Worm (Caenorhabditis elegans): Measurements from ENCODE around the gene F44A2.3.

Gene F44A2.3

ce11 chrV:9305116-9305515 lies at the start of gene F44A2.3:
TSS of gene F44A2.3 (plus strand) at chrV:9305416.
- no peak for TF ChIP-seq unc-62 (GFP tag; optimal IDR thresholded peaks at IDR 0.05)

ce11 chrV:9255480-9255879 lies 49.7 kb upstream of the F44A2.3 start:
- no peak for TF ChIP-seq unc-62 (GFP tag; optimal IDR thresholded peaks at IDR 0.05)

- no peak for TF ChIP-seq unc-62 (GFP tag; optimal IDR thresholded peaks at IDR 0.05)
These were observed 47.7 kb upstream of the F44A2.3 start, which contains the start of gene F07C3.16 for ce11 chrV:9257467-9257866. TSS of gene F07C3.16 (minus strand) at chrV:9257567.

ce11 chrV:9260411-9260810 lies 44.8 kb upstream of the F44A2.3 start:
- TF ChIP-seq unc-62 (GFP tag; optimal IDR thresholded peaks at IDR 0.05): no peak

- TF ChIP-seq unc-62 (GFP tag; optimal IDR thresholded peaks at IDR 0.05): no peak
These were observed 43.7 kb upstream of the F44A2.3 start, which contains the start of gene nhr-36 for ce11 chrV:9261492-9261891. TSS of gene nhr-36 (minus strand) at chrV:9261592.

- TF ChIP-seq unc-62 (GFP tag; optimal IDR thresholded peaks at IDR 0.05): no peak
These were observed 42.5 kb upstream of the F44A2.3 start for ce11 chrV:9262708-9263107.

- no peak for TF ChIP-seq unc-62 (GFP tag; optimal IDR thresholded peaks at IDR 0.05)
These were observed 38.8 kb upstream of the F44A2.3 start, which contains the start of gene slc-17.7 for ce11 chrV:9266399-9266798. TSS of gene slc-17.7 (minus strand) at chrV:9266499.

ce11 chrV:9268202-9268601 lies 37.0 kb upstream of the F44A2.3 start:
- TF ChIP-seq unc-62 (GFP tag; optimal IDR thresholded peaks at IDR 0.05): no peak

ce11 chrV:9270442-9270841 lies 34.8 kb upstream of the F44A2.3 start:
- no peak for TF ChIP-seq unc-62 (GFP tag; optimal IDR thresholded peaks at IDR 0.05)

ce11 chrV:9271835-9272234 lies 33.4 kb upstream of the F44A2.3 start:
- no peak for TF ChIP-seq unc-62 (GFP tag; optimal IDR thresholded peaks at IDR 0.05)

ce11 chrV:9272624-9273023 lies 32.6 kb upstream of the F44A2.3 start:
- no peak for TF ChIP-seq unc-62 (GFP tag; optimal IDR thresholded peaks at IDR 0.05)

- TF ChIP-seq unc-62 (GFP tag; optimal IDR thresholded peaks at IDR 0.05): no peak
These were observed 31.6 kb upstream of the F44A2.3 start for ce11 chrV:9273587-9273986.

ce11 chrV:9274127-9275042 lies 30.8 kb upstream of the F44A2.3 start:
- no peak for TF ChIP-seq unc-62 (GFP tag; optimal IDR thresholded peaks at IDR 0.05)

- TF ChIP-seq unc-62 (GFP tag; optimal IDR thresholded peaks at IDR 0.05): no peak
These were observed 23.1 kb upstream of the F44A2.3 start, which contains the start of gene hlh-10 for ce11 chrV:9282110-9282509. TSS of gene hlh-10 (minus strand) at chrV:9282210.

- no peak for TF ChIP-seq unc-62 (GFP tag; optimal IDR thresholded peaks at IDR 0.05)
These were observed 21.8 kb upstream of the F44A2.3 start for ce11 chrV:9283452-9283851.

ce11 chrV:9287460-9287859 lies 17.8 kb upstream of the F44A2.3 start, which contains the start of gene lron-2:
TSS of gene lron-2 (minus strand) at chrV:9287560.
- no peak for TF ChIP-seq unc-62 (GFP tag; optimal IDR thresholded peaks at IDR 0.05)

ce11 chrV:9291919-9292318 lies 13.3 kb upstream of the F44A2.3 start, which contains the start of gene ZK682.7:
TSS of gene ZK682.7 (minus strand) at chrV:9292165.
- no peak for TF ChIP-seq unc-62 (GFP tag; optimal IDR thresholded peaks at IDR 0.05)

Data from whole organism, dauer.